Fruit fly (Drosophila melanogaster) whole organism, adult: ENCODE results near the gene CG31347.

Experiments used
- CG11617 ChIP-seq: fragments of 200-800 bp; sonication (Bioruptor generic); optimal IDR thresholded peaks from 2 replicates; lab custom pipeline; 2017; ENCODE audit warnings: mild to moderate bottlenecking, missing biosample characterization, missing genetic modification reagents, missing genetic modification characterization
- CG12768 ChIP-seq: fragments of 200-800 bp; sonication (Bioruptor generic); optimal IDR thresholded peaks from 2 replicates; lab custom pipeline; 2017; ENCODE audit warnings: missing biosample characterization, missing genetic modification characterization, mild to moderate bottlenecking, moderate library complexity, missing genetic modification reagents
- CG14711 ChIP-seq: fragments of 200-800 bp; sonication (Bioruptor generic); optimal IDR thresholded peaks from 2 replicates; lab custom pipeline; 2018; ENCODE audit warnings: missing biosample characterization, mild to moderate bottlenecking, missing genetic modification characterization, moderate library complexity
- CG1620 ChIP-seq: fragments of 200-800 bp; sonication (Bioruptor generic); optimal IDR thresholded peaks from 2 replicates; lab custom pipeline; 2016; ENCODE audit warnings: missing biosample characterization, missing genetic modification characterization
- CG33017 ChIP-seq: fragments of 200-800 bp; sonication (Bioruptor generic); optimal IDR thresholded peaks from 2 replicates; lab custom pipeline; 2018; ENCODE audit warnings: missing biosample characterization, mild to moderate bottlenecking, missing genetic modification characterization, moderate library complexity
- CG5204 ChIP-seq: fragments of 200-800 bp; sonication (Bioruptor generic); optimal IDR thresholded peaks from 2 replicates; lab custom pipeline; 2016; ENCODE audit warnings: missing biosample characterization, missing genetic modification characterization
- CG7045 ChIP-seq: fragments of 200-800 bp; sonication (Bioruptor generic); optimal IDR thresholded peaks from 2 replicates; lab custom pipeline; 2017; ENCODE audit warnings: missing biosample characterization, mild to moderate bottlenecking, missing genetic modification characterization
- CG7101 ChIP-seq: fragments of 200-800 bp; sonication (Bioruptor generic); optimal IDR thresholded peaks from 2 replicates; lab custom pipeline; 2018; ENCODE audit warnings: missing biosample characterization, mild to moderate bottlenecking, missing genetic modification characterization, moderate library complexity
- Clk ChIP-seq: fragments of 200-800 bp; sonication (Bioruptor generic); optimal IDR thresholded peaks from 2 replicates; lab custom pipeline; 2017; ENCODE audit warnings: missing biosample characterization, missing genetic modification characterization
- Crg-1 ChIP-seq: fragments of 200-800 bp; sonication (Bioruptor generic); optimal IDR thresholded peaks from 2 replicates; lab custom pipeline; 2016; ENCODE audit warnings: missing biosample characterization, missing genetic modification characterization
- Hr96 ChIP-seq: fragments of 200-800 bp; sonication (Bioruptor generic); optimal IDR thresholded peaks from 2 replicates; lab custom pipeline; 2016; ENCODE audit warnings: missing biosample characterization, missing genetic modification characterization
- Mnt ChIP-seq: fragments of 200-800 bp; sonication (Bioruptor generic); optimal IDR thresholded peaks from 2 replicates; lab custom pipeline; 2016; ENCODE audit warnings: missing biosample characterization, mild to moderate bottlenecking, missing genetic modification characterization
- bab1 ChIP-seq: fragments of 200-800 bp; sonication (Bioruptor generic); optimal IDR thresholded peaks from 3 replicates; lab custom pipeline; 2019; ENCODE audit warnings: missing biosample characterization, mild to moderate bottlenecking, missing genetic modification characterization, moderate library complexity
- cic ChIP-seq: fragments of 200-800 bp; sonication (Bioruptor generic); optimal IDR thresholded peaks from 2 replicates; lab custom pipeline; 2017; ENCODE audit warnings: missing biosample characterization, mild to moderate bottlenecking, missing genetic modification characterization, moderate library complexity
- cnc ChIP-seq, 2 experiments: fragments of >200 bp; optimal IDR thresholded peaks; 2 replicates each; lab custom pipeline; 2017
- kay ChIP-seq: fragments of 200-800 bp; sonication (Bioruptor generic); peaks from one replicate; lab custom pipeline; 2016; ENCODE audit warnings: missing biosample characterization, missing genetic modification characterization, borderline replicate concordance
- ovo ChIP-seq: fragments of 200-800 bp; sonication (Bioruptor generic); optimal IDR thresholded peaks from 2 replicates; lab custom pipeline; 2016; ENCODE audit warnings: missing biosample characterization, missing genetic modification characterization
- pad ChIP-seq: fragments of 200-800 bp; sonication (Bioruptor generic); optimal IDR thresholded peaks from 3 replicates; lab custom pipeline; 2017; ENCODE audit warnings: missing biosample characterization, missing genetic modification characterization, mild to moderate bottlenecking, moderate library complexity, missing genetic modification reagents
- toe ChIP-seq: fragments of 200-800 bp; sonication (Bioruptor generic); optimal IDR thresholded peaks from 2 replicates; lab custom pipeline; 2016; ENCODE audit warnings: missing biosample characterization, missing genetic modification characterization

Gene CG31347

dm6 chr3R:12647348-12647747, 45.0 kb downstream of the CG31347 start:
- no peak for TF ChIP-seq CG11617 (GFP tag; lab: Kevin White, UChicago)
- TF ChIP-seq Mnt (GFP tag; lab: Kevin White, UChicago) = no peak
- no peak for TF ChIP-seq cnc (optimal IDR thresholded peaks at IDR 0.05; lab: Kevin White, UChicago)
- no peak for TF ChIP-seq CG7045 (GFP tag; lab: Kevin White, UChicago)
- no peak for TF ChIP-seq CG12768

dm6 chr3R:12646926-12647325, 45.5 kb downstream of the CG31347 start:
- TF ChIP-seq CG1620 (no peak), CG12768 (no peak), kay (GFP tag; lab: Kevin White, UChicago) (peak; percentile 54)

dm6 chr3R:12645771-12646317, 46.6 kb downstream of the CG31347 start:
- TF ChIP-seq toe (no peak), CG14711 (no peak), Crg-1 (GFP tag; lab: Kevin White, UChicago) (no peak), Hr96 (GFP tag; lab: Kevin White, UChicago) (no peak), CG1620 (no peak), CG11617 (GFP tag; lab: Kevin White, UChicago) (no peak), CG5204 (no peak), Mnt (GFP tag; lab: Kevin White, UChicago) (no peak)

DNA sequence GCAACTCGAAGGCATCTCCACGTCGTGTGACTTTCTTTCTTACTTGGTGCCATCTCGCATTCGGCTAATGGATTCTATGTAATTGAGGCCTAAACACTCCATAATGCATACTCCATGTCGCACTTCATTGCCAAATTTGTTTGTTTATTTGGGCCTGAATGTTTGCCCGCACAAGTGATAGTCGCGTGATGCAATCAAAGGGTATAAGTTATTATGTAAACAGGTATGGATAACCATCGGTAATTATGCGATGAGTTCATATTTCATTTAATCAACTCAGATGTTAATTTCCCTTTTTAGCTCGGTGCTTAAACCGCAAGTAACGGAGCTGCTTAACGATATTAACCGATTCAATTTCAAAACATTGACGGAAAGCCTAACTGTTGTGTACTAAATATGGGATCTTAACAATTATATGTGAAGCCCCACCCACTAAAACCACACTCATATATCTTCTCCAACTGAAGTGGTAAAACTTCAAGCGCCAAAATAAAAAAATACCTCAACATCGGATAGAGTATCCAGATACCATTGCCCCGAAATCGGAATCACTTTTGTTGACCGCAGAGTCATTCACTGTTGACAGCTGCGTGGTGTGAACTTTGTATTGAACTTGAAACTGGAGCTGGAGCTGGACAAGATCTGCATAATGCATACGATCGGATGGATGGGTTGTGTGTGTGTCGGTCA, 47.6 kb downstream of the CG31347 start:
- no peak for TF ChIP-seq CG1620
- TF ChIP-seq CG7045 (GFP tag; lab: Kevin White, UChicago) = no peak
- no peak for TF ChIP-seq Hr96 (GFP tag; lab: Kevin White, UChicago)
- TF ChIP-seq Mnt (GFP tag; lab: Kevin White, UChicago) = no peak
- no peak for TF ChIP-seq bab1
- TF ChIP-seq toe = no peak
- TF ChIP-seq ovo (GFP tag; lab: Kevin White, UChicago) = no peak
- TF ChIP-seq CG33017 = no peak
- TF ChIP-seq CG7101 = no peak
- TF ChIP-seq CG12768 = no peak
- TF ChIP-seq pad (GFP tag; lab: Kevin White, UChicago) = no peak

DNA sequence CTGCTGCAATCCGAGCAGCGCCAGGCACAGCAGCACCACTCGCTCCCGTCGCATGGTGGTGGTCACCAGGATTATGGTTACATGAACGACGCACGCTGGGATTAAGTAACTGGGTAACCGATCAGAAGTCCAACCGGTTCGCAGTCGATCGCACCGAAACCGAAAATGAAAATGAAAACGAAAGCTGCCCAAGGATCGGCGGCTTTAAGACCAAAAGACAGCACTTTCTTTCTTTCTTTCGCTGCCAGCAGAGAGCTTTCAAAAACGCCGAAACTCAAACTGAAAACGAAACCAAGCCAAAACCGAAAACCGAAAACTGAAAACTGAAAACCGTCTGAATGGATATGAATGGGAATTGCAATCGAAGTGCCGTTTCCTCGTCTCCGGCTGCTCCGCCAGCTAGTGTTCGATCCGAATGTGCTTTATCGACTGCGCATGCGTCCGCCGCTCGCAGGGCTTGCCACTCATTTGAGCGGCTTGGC, 50.3 kb downstream of the CG31347 start, which contains the start of gene CG6753:
Gene CG6753, minus strand, starts transcription at position 432 of the 482 bp plus-strand sequence.
- TF ChIP-seq CG12768 (no peak), toe (no peak), CG7045 (GFP tag; lab: Kevin White, UChicago) (no peak), CG33017 (no peak), CG11617 (GFP tag; lab: Kevin White, UChicago) (no peak), ovo (GFP tag; lab: Kevin White, UChicago) (no peak), Clk (GFP tag; lab: Kevin White, UChicago) (no peak), cic (no peak), cnc (optimal IDR thresholded peaks at IDR 0.05; lab: Kevin White, UChicago) (no peak), CG1620 (no peak)
